Fruit fly (Drosophila melanogaster) whole organism: Measurements from ENCODE around the gene CG34155.

Experiments used
- EcR ChIP-seq, 2 experiments: fragments of >200 bp; optimal IDR thresholded peaks; 2 replicates each; lab custom pipeline; 2017; ENCODE audit warnings: missing biosample characterization in 2 of 2, missing genetic modification characterization in 2 of 2, missing genetic modification reagents in 2 of 2
- psq ChIP-seq: fragments of >200 bp; optimal IDR thresholded peaks from 2 replicates; lab custom pipeline; 2017

DNA sequence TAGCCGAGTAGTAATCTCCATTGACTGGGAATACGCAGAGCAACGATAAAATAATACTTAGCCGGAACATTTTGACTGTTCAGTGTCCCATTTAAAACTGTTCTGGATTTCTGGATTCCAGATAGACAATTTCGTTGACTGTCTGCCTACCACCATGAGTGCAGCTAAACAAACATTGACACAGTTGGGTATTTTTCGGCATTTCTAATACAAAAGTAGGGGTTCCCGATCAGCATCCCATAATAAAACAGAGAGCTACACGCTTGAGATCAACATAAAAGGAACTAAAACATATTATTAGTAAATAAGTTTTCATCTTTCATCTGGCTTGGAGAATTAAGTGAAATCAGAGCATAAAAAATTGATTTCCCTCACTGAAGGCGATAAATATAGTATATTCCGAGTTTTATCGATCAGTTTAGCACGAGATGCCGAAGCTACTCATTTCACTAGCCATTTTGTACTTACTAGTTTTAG, 54.4 kb downstream of the CG34155 start, which contains the start of the genes PH4alphaSG1 and CG15539:
- TF ChIP-seq psq (lab: Kevin White, UChicago) (no peak), EcR (GFP tag; optimal IDR thresholded peaks at IDR 0.05; lab: Kevin White, UChicago) (no peak)
